Worm (Caenorhabditis elegans): ENCODE results near the gene srj-32.
A peak's percentile ranks its signal among the peaks of the same experiment; 100 is the strongest.

The srj-32 gene

ce11 chrV:7295270-7295669 is 1.9 kb downstream of the srj-32 start, which contains the start of gene F07G11.4:
Gene F07G11.4, minus strand, starts transcription at chrV:7295370.
- no peak for TF ChIP-seq unc-86 (tag; optimal IDR thresholded peaks at IDR 0.05)
- TF ChIP-seq lin-15B (tag; optimal IDR thresholded peaks at IDR 0.05): no peak
- no peak for TF ChIP-seq lin-35 (GFP tag; optimal IDR thresholded peaks at IDR 0.05)
- TF ChIP-seq ama-1 (optimal IDR thresholded peaks at IDR 0.05): no peak
- no peak for TF ChIP-seq pag-3 (tag; optimal IDR thresholded peaks at IDR 0.05; ENCODE audit: borderline replicate concordance, insufficient read depth)
- TF ChIP-seq nhr-20 (tag; optimal IDR thresholded peaks at IDR 0.05): no peak
- TF ChIP-seq swsn-7 (tag; optimal IDR thresholded peaks at IDR 0.05): no peak
- TF ChIP-seq elt-3 (tag; optimal IDR thresholded peaks at IDR 0.05): no peak

- no peak for TF ChIP-seq C04F5.9 (tag; optimal IDR thresholded peaks at IDR 0.05)
- TF ChIP-seq mab-9 (GFP tag; IDR thresholded peaks at IDR 0.05): no peak
- TF ChIP-seq fos-1 (tag; optimal IDR thresholded peaks at IDR 0.05): no peak
- no peak for TF ChIP-seq nhr-237 (tag; optimal IDR thresholded peaks at IDR 0.05)
Observed at ce11 chrV:7288699-7289098, 8.5 kb downstream of the srj-32 start, which contains the start of gene C13A2.1. Gene C13A2.1, plus strand, starts transcription at chrV:7288999.

- TF ChIP-seq elt-3 (tag; optimal IDR thresholded peaks at IDR 0.05): no peak
- TF ChIP-seq alr-1 (tag; optimal IDR thresholded peaks at IDR 0.05; ENCODE audit: borderline replicate concordance): no peak
- TF ChIP-seq ets-5 (GFP tag; IDR thresholded peaks at IDR 0.05): no peak
- TF ChIP-seq pax-3 (tag; optimal IDR thresholded peaks at IDR 0.05): no peak
- TF ChIP-seq unc-86 (tag; optimal IDR thresholded peaks at IDR 0.05): no peak
- no peak for TF ChIP-seq lin-14 (GFP tag; optimal IDR thresholded peaks at IDR 0.05)
- TF ChIP-seq mdl-1 (tag; optimal IDR thresholded peaks at IDR 0.05): no peak
- no peak for TF ChIP-seq nhr-71 (tag; optimal IDR thresholded peaks at IDR 0.05)
- TF ChIP-seq lin-13 (GFP tag; optimal IDR thresholded peaks at IDR 0.05): no peak
- no peak for TF ChIP-seq dpl-1 (GFP tag; optimal IDR thresholded peaks at IDR 0.05)
- no peak for TF ChIP-seq unc-130 (tag; optimal IDR thresholded peaks at IDR 0.05)
Observed at ce11 chrV:7282037-7282436, 15.1 kb downstream of the srj-32 start, which contains the start of gene C13A2.3. Gene C13A2.3, plus strand, starts transcription at chrV:7282337.

- TF ChIP-seq efl-1 (optimal IDR thresholded peaks at IDR 0.05) (no peak), efl-1 (GFP tag; optimal IDR thresholded peaks at IDR 0.05 in 1 of 2) (peak in 1 of 2 experiments; percentile 23), ztf-11 (tag; optimal IDR thresholded peaks at IDR 0.05) (no peak), lsy-2 (tag; optimal IDR thresholded peaks at IDR 0.05) (no peak), unc-130 (tag; optimal IDR thresholded peaks at IDR 0.05) (no peak), ztf-4 (tag; optimal IDR thresholded peaks at IDR 0.05) (no peak), nhr-19 (GFP tag; conservative IDR thresholded peaks at IDR 0.05) (no peak)
Observed at ce11 chrV:7279090-7279489, 18.1 kb downstream of the srj-32 start, which contains the start of gene C13A2.4. Gene C13A2.4, plus strand, starts transcription at chrV:7279390.

ce11 chrV:7275491-7275890 is 21.7 kb downstream of the srj-32 start, which contains the start of gene C13A2.5:
Gene C13A2.5, plus strand, starts transcription at chrV:7275791.
- no peak for TF ChIP-seq lir-3 (tag; optimal IDR thresholded peaks at IDR 0.05; ENCODE audit: poor library complexity)
- TF ChIP-seq pqm-1 (tag; optimal IDR thresholded peaks at IDR 0.05): no peak
- no peak for TF ChIP-seq ceh-8 (GFP tag; optimal IDR thresholded peaks at IDR 0.05)
- TF ChIP-seq C34B4.2 (tag; optimal IDR thresholded peaks at IDR 0.05): no peak
- no peak for TF ChIP-seq Y116A8C.19 (tag; optimal IDR thresholded peaks at IDR 0.05; ENCODE audit: borderline replicate concordance)
- TF ChIP-seq elt-2 (tag; optimal IDR thresholded peaks at IDR 0.05): no peak
- no peak for TF ChIP-seq lin-35 (GFP tag; optimal IDR thresholded peaks at IDR 0.05)

- no peak for TF ChIP-seq F16B12.6 (tag; optimal IDR thresholded peaks at IDR 0.05)
- TF ChIP-seq mab-9 (GFP tag; IDR thresholded peaks at IDR 0.05): no peak
- TF ChIP-seq lin-14 (GFP tag; optimal IDR thresholded peaks at IDR 0.05): no peak
- no peak for TF ChIP-seq lin-15B (tag; optimal IDR thresholded peaks at IDR 0.05)
Observed at ce11 chrV:7274992-7275391, 22.2 kb downstream of the srj-32 start, which contains the start of gene C13A2.10. Gene C13A2.10, minus strand, starts transcription at chrV:7275092.
